Fruit fly (Drosophila melanogaster): ENCODE measurements around the gene comt.

- no peak for TF ChIP-seq CG6254 (GFP tag; optimal IDR thresholded peaks at IDR 0.05)
- TF ChIP-seq Antp (GFP tag; optimal IDR thresholded peaks at IDR 0.05), result no peak
- TF ChIP-seq org-1 (GFP tag; optimal IDR thresholded peaks at IDR 0.05), result no peak
- no peak for TF ChIP-seq hbn (GFP tag; IDR thresholded peaks at IDR 0.05; ENCODE audit: partially characterized antibody)
- TF ChIP-seq insv (GFP tag; optimal IDR thresholded peaks at IDR 0.05), result peak in 1 of 2 experiments; percentile 25
- no peak for TF ChIP-seq CG8478 (optimal IDR thresholded peaks at IDR 0.05)
- no peak for TF ChIP-seq Kr (GFP tag; optimal IDR thresholded peaks at IDR 0.05)
Observed at dm6 chrX:13277580-13278467, 19.0 kb downstream of the comt start.
